Worm (Caenorhabditis elegans) whole organism, early embryonic: ENCODE measurements around the gene prk-1.

Experiments
- B0310.2 ChIP-seq: sonication (generic microtip); optimal IDR thresholded peaks from 2 replicates; lab custom pipeline; 2016; ENCODE audit warnings: mild to moderate bottlenecking, missing genetic modification characterization, missing compliant biosample characterization
- aly-1 ChIP-seq: sonication (generic microtip); optimal IDR thresholded peaks from 2 replicates; lab custom pipeline; 2016; ENCODE audit warnings: missing genetic modification characterization, missing compliant biosample characterization
- ama-1 ChIP-seq: fragments of 150-350 bp; optimal IDR thresholded peaks from 2 replicates; lab custom pipeline; 2014
- ceh-13 ChIP-seq: fragments of 200-800 bp; sonication (Bioruptor generic); optimal IDR thresholded peaks from 2 replicates; lab custom pipeline; 2018; ENCODE audit warnings: mild to moderate bottlenecking, missing genetic modification characterization, missing compliant biosample characterization
- ets-7 ChIP-seq: sonication (generic microtip); optimal IDR thresholded peaks from 2 replicates; lab custom pipeline; 2016; ENCODE audit warnings: missing genotype, missing genetic modification characterization, missing compliant biosample characterization
- hmbx-1 ChIP-seq: sonication (generic microtip); optimal IDR thresholded peaks from 2 replicates; lab custom pipeline; 2016; ENCODE audit warnings: mild to moderate bottlenecking, missing genetic modification characterization, missing compliant biosample characterization
- hmg-4 ChIP-seq: fragments of 200-800 bp; sonication (Bioruptor generic); optimal IDR thresholded peaks from 2 replicates; lab custom pipeline; 2018; ENCODE audit warnings: mild to moderate bottlenecking, missing genetic modification characterization, missing compliant biosample characterization
- hnd-1 ChIP-seq: sonication (generic microtip); optimal IDR thresholded peaks from 2 replicates; lab custom pipeline; 2016; ENCODE audit warnings: missing genetic modification characterization, missing compliant biosample characterization
- pes-1 ChIP-seq: fragments of 200-800 bp; sonication (Bioruptor generic); IDR thresholded peaks from 2 replicates; pipeline ENCODE4 v1.3.6; 2022; ENCODE audit warnings: missing genetic modification reagents, missing genetic modification characterization, missing compliant biosample characterization
- scrt-1 ChIP-seq: fragments of 200-800 bp; sonication (Bioruptor generic); IDR thresholded peaks from 2 replicates; pipeline ENCODE4 v1.3.6; 2022; ENCODE audit warnings: missing genetic modification characterization, missing compliant biosample characterization
- sea-1 ChIP-seq: fragments of 200-800 bp; sonication (Bioruptor generic); conservative IDR thresholded peaks from 2 replicates; pipeline ENCODE4 v1.3.6; 2022; ENCODE audit warnings: missing genetic modification characterization, missing compliant biosample characterization
- tbx-11 ChIP-seq: fragments of 200-800 bp; sonication (Bioruptor generic); IDR thresholded peaks from 2 replicates; pipeline ENCODE4 v1.3.6; 2022; ENCODE audit warnings: missing genetic modification characterization, missing compliant biosample characterization
- tbx-37 ChIP-seq: fragments of 200-800 bp; sonication (Bioruptor generic); conservative IDR thresholded peaks from 2 replicates; pipeline ENCODE4 v1.3.6; 2022; ENCODE audit warnings: missing genetic modification reagents, missing genetic modification characterization, missing compliant biosample characterization
- tra-4 ChIP-seq: sonication (generic microtip); optimal IDR thresholded peaks from 2 replicates; lab custom pipeline; 2017; ENCODE audit warnings: missing genetic modification characterization, missing compliant biosample characterization

- no peak for TF ChIP-seq ets-7 (tag; lab: Kevin White, UChicago)
- TF ChIP-seq sea-1 (GFP tag; lab: Robert Waterston, UW) = no peak
- TF ChIP-seq scrt-1 (GFP tag; lab: Robert Waterston, UW) = no peak
- TF ChIP-seq ama-1 = no peak
- no peak for TF ChIP-seq hnd-1 (tag; lab: Kevin White, UChicago)
- no peak for TF ChIP-seq tbx-11
- TF ChIP-seq hmg-4 (GFP tag; lab: Kevin White, UChicago) = no peak
- TF ChIP-seq tra-4 = no peak
- TF ChIP-seq pes-1 (GFP tag; lab: Robert Waterston, UW) = no peak
- no peak for TF ChIP-seq aly-1
- no peak for TF ChIP-seq hmbx-1
- TF ChIP-seq ceh-13 (GFP tag; lab: Kevin White, UChicago) = no peak
- no peak for TF ChIP-seq B0310.2 (tag; lab: Kevin White, UChicago)
- no peak for TF ChIP-seq tbx-37 (GFP tag; lab: Robert Waterston, UW)
Measured at ce11 chrIII:6993179-6993578, 3.2 kb downstream of the prk-1 start.
